Fruit fly (Drosophila melanogaster) whole organism, adult: ENCODE measurements around the gene CG42240.

Experiments
- CG11617 ChIP-seq: fragments of 200-800 bp; sonication (Bioruptor generic); optimal IDR thresholded peaks from 2 replicates; lab custom pipeline; 2017; ENCODE audit warnings: mild to moderate bottlenecking, missing biosample characterization, missing genetic modification reagents, missing genetic modification characterization
- CG12768 ChIP-seq: fragments of 200-800 bp; sonication (Bioruptor generic); optimal IDR thresholded peaks from 2 replicates; lab custom pipeline; 2017; ENCODE audit warnings: missing biosample characterization, missing genetic modification characterization, mild to moderate bottlenecking, moderate library complexity, missing genetic modification reagents
- CG14711 ChIP-seq: fragments of 200-800 bp; sonication (Bioruptor generic); optimal IDR thresholded peaks from 2 replicates; lab custom pipeline; 2018; ENCODE audit warnings: missing biosample characterization, mild to moderate bottlenecking, missing genetic modification characterization, moderate library complexity
- CG1620 ChIP-seq: fragments of 200-800 bp; sonication (Bioruptor generic); optimal IDR thresholded peaks from 2 replicates; lab custom pipeline; 2016; ENCODE audit warnings: missing biosample characterization, missing genetic modification characterization
- CG33017 ChIP-seq: fragments of 200-800 bp; sonication (Bioruptor generic); optimal IDR thresholded peaks from 2 replicates; lab custom pipeline; 2018; ENCODE audit warnings: missing biosample characterization, mild to moderate bottlenecking, missing genetic modification characterization, moderate library complexity
- CG5204 ChIP-seq: fragments of 200-800 bp; sonication (Bioruptor generic); optimal IDR thresholded peaks from 2 replicates; lab custom pipeline; 2016; ENCODE audit warnings: missing biosample characterization, missing genetic modification characterization
- CG7045 ChIP-seq: fragments of 200-800 bp; sonication (Bioruptor generic); optimal IDR thresholded peaks from 2 replicates; lab custom pipeline; 2017; ENCODE audit warnings: missing biosample characterization, mild to moderate bottlenecking, missing genetic modification characterization
- CG7101 ChIP-seq: fragments of 200-800 bp; sonication (Bioruptor generic); optimal IDR thresholded peaks from 2 replicates; lab custom pipeline; 2018; ENCODE audit warnings: missing biosample characterization, mild to moderate bottlenecking, missing genetic modification characterization, moderate library complexity
- Clk ChIP-seq: fragments of 200-800 bp; sonication (Bioruptor generic); optimal IDR thresholded peaks from 2 replicates; lab custom pipeline; 2017; ENCODE audit warnings: missing biosample characterization, missing genetic modification characterization
- Crg-1 ChIP-seq: fragments of 200-800 bp; sonication (Bioruptor generic); optimal IDR thresholded peaks from 2 replicates; lab custom pipeline; 2016; ENCODE audit warnings: missing biosample characterization, missing genetic modification characterization
- Hr96 ChIP-seq: fragments of 200-800 bp; sonication (Bioruptor generic); optimal IDR thresholded peaks from 2 replicates; lab custom pipeline; 2016; ENCODE audit warnings: missing biosample characterization, missing genetic modification characterization
- Mnt ChIP-seq: fragments of 200-800 bp; sonication (Bioruptor generic); optimal IDR thresholded peaks from 2 replicates; lab custom pipeline; 2016; ENCODE audit warnings: missing biosample characterization, mild to moderate bottlenecking, missing genetic modification characterization
- bab1 ChIP-seq: fragments of 200-800 bp; sonication (Bioruptor generic); optimal IDR thresholded peaks from 3 replicates; lab custom pipeline; 2019; ENCODE audit warnings: missing biosample characterization, mild to moderate bottlenecking, missing genetic modification characterization, moderate library complexity
- cic ChIP-seq: fragments of 200-800 bp; sonication (Bioruptor generic); optimal IDR thresholded peaks from 2 replicates; lab custom pipeline; 2017; ENCODE audit warnings: missing biosample characterization, mild to moderate bottlenecking, missing genetic modification characterization, moderate library complexity
- cnc ChIP-seq, 2 experiments: fragments of >200 bp; optimal IDR thresholded peaks; 2 replicates each; lab custom pipeline; 2017
- kay ChIP-seq: fragments of 200-800 bp; sonication (Bioruptor generic); peaks from one replicate; lab custom pipeline; 2016; ENCODE audit warnings: missing biosample characterization, missing genetic modification characterization, borderline replicate concordance
- ovo ChIP-seq: fragments of 200-800 bp; sonication (Bioruptor generic); optimal IDR thresholded peaks from 2 replicates; lab custom pipeline; 2016; ENCODE audit warnings: missing biosample characterization, missing genetic modification characterization
- pad ChIP-seq: fragments of 200-800 bp; sonication (Bioruptor generic); optimal IDR thresholded peaks from 3 replicates; lab custom pipeline; 2017; ENCODE audit warnings: missing biosample characterization, missing genetic modification characterization, mild to moderate bottlenecking, moderate library complexity, missing genetic modification reagents
- tj ChIP-seq: fragments of 200-800 bp; sonication (Bioruptor generic); optimal IDR thresholded peaks from 3 replicates; lab custom pipeline; 2017; ENCODE audit warnings: missing biosample characterization, mild to moderate bottlenecking, missing genetic modification characterization, moderate library complexity
- toe ChIP-seq: fragments of 200-800 bp; sonication (Bioruptor generic); optimal IDR thresholded peaks from 2 replicates; lab custom pipeline; 2016; ENCODE audit warnings: missing biosample characterization, missing genetic modification characterization

The CG42240 gene

dm6 chrX:6355090-6355679, 24.5 kb downstream of the CG42240 start:
- peak; percentile 15 for TF ChIP-seq CG33017 (tag; lab: Kevin White, UChicago)
- no peak for TF ChIP-seq Hr96 (GFP tag; lab: Kevin White, UChicago)
- TF ChIP-seq Mnt (GFP tag; lab: Kevin White, UChicago) = peak; percentile 56
- peak; percentile 64 for TF ChIP-seq tj (GFP tag; lab: Kevin White, UChicago)
- TF ChIP-seq CG7101 (tag; lab: Kevin White, UChicago) = peak; percentile 16
- no peak for TF ChIP-seq CG11617 (GFP tag; lab: Kevin White, UChicago)
- peak; percentile 57 for TF ChIP-seq kay

DNA sequence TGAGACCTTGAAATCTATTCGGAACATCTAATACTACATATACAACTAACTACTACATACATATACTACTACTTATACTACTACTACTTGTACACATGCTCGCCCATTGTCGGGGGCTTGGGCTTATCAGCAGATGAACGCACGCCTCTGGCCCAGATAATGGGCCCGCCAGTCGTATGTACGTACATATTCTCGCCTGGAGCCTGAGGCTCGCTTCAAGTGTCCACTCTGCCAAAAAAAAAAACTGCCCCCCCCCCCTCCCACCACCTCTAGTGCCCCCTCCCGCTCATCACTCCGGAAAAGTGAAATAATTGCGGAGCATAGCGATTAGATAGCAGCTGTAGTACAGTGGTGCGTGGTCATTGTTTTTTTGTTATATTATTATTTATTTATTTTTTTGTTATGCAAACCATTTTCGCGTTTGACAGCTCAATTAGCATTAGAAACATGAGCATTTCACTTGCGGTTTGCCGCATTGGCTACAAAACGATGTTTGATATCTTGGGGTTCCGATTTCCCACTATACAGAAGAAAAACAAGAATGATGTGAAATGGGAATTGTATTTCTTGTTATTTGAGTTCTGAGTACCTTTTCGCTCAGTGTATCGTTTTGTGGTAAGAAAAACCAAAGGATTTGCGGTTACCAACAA, 26.2 kb downstream of the CG42240 start:
- TF ChIP-seq Hr96 (GFP tag; lab: Kevin White, UChicago) = no peak
- TF ChIP-seq cnc (optimal IDR thresholded peaks at IDR 0.05; lab: Kevin White, UChicago) = no peak
- TF ChIP-seq tj (GFP tag; lab: Kevin White, UChicago) = peak; percentile 23
- no peak for TF ChIP-seq CG7101 (tag; lab: Kevin White, UChicago)
- peak; percentile 77 for TF ChIP-seq cic (GFP tag; lab: Kevin White, UChicago)
- no peak for TF ChIP-seq Crg-1 (GFP tag; lab: Kevin White, UChicago)
- TF ChIP-seq ovo (GFP tag; lab: Kevin White, UChicago) = peak; percentile 7

DNA sequence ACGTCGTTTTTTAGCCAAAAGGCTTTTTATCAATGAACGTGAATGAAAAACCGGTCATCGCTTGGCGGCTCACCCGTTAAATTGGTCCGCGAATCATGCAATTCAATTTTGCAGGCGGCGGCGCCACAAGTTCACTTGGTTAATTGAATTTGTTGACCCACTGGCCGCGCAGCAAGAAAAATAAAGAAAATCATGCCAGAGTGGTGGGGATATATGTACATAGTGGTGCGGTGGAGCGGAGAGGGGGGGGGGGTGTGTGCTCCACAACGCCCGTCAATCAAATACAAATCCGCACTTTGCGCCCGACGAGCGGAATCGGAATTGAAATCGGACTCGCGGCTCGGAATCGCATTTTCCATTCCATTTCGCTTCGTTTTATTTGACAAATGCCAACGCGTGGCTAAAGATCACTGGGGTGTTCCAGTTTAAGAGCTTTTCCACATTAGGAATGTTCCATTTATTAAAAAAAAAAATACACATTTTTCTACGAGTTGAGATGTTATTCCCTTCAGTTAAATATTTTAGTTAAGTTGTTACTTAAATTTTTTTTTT, 26.9 kb downstream of the CG42240 start:
- TF ChIP-seq cic (GFP tag; lab: Kevin White, UChicago) (peak; percentile 26), CG7101 (tag; lab: Kevin White, UChicago) (peak; percentile 35), pad (GFP tag; lab: Kevin White, UChicago) (no peak), CG12768 (GFP tag; lab: Kevin White, UChicago) (peak; percentile 55), Hr96 (GFP tag; lab: Kevin White, UChicago) (no peak), tj (GFP tag; lab: Kevin White, UChicago) (no peak)

dm6 chrX:6358198-6358597, 27.6 kb downstream of the CG42240 start:
- no peak for TF ChIP-seq CG12768 (GFP tag; lab: Kevin White, UChicago)
- peak; percentile 12 for TF ChIP-seq tj (GFP tag; lab: Kevin White, UChicago)
- TF ChIP-seq kay = peak; percentile 75

- no peak for TF ChIP-seq pad (GFP tag; lab: Kevin White, UChicago)
- TF ChIP-seq ovo (GFP tag; lab: Kevin White, UChicago) = no peak
- TF ChIP-seq bab1 (GFP tag; lab: Kevin White, UChicago) = no peak
- no peak for TF ChIP-seq CG1620 (GFP tag; lab: Kevin White, UChicago)
- no peak for TF ChIP-seq CG14711 (tag; lab: Kevin White, UChicago)
- TF ChIP-seq Clk (GFP tag; lab: Kevin White, UChicago) = no peak
These were observed 30.6 kb downstream of the CG42240 start for dm6 chrX:6361215-6361614.

DNA sequence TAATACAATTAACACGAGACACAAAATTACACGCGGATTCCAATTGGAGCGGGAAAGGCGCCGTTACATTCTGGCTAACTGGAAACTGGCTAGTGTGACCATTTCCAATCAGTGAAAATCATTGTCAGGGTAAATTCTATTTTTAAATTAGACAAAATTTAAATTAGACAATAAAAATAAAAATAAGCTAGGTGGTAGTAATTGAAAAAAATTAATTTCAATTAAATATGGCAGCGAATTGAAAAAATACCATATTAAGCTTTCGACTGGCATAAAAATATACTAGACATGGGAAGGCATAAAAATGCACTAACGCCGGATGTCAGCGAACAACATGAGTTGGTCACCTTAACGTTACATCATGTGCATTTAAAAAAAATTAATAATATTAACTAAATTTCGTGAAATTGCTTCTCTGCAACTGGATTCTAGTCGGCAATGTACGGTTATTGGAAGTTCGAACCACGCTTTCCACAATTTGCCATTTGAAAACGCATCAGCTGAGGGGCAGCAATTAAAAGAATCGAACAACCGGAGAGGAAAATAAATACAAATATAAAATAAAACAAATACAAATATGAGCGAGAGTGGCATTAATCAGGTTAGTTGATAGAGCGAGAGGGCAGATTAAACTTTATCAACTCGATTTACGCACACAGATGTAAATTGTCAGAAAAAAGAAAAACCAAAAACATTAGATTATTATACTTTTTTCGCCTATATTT, 35.2 kb downstream of the CG42240 start, which contains the start of the genes swa and Marf:
Gene swa (minus strand): TSS at position 77 of the 725 bp plus-strand sequence.
Gene Marf (plus strand): TSS at position 318 of the 725 bp plus-strand sequence.
- TF ChIP-seq kay (peak; percentile 88), cnc (optimal IDR thresholded peaks at IDR 0.05; lab: Kevin White, UChicago) (no peak), cic (GFP tag; lab: Kevin White, UChicago) (no peak)

DNA sequence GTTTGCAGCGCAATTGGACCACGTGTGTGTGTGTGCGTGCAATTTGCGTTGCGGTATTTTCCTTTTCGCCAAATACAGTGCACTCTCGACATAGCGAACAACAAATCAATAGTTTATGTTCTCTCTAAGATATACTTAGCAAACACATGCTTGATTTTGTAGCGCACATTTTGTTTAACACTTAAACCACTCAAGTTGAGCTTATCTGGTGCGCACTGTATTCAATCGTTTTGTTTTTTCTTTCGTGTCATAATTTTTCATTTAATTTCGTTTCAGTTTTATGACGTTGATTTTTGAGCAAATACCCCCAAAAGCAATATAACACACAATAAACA, 35.7 kb downstream of the CG42240 start:
- TF ChIP-seq cic (GFP tag; lab: Kevin White, UChicago) = peak; percentile 89
- TF ChIP-seq CG33017 (tag; lab: Kevin White, UChicago) = peak; percentile 92
- peak; percentile 89 for TF ChIP-seq toe (GFP tag; lab: Kevin White, UChicago)
- TF ChIP-seq CG11617 (GFP tag; lab: Kevin White, UChicago) = peak; percentile 94
- TF ChIP-seq ovo (GFP tag; lab: Kevin White, UChicago) = peak; percentile 71
- peak; percentile 87 for TF ChIP-seq pad (GFP tag; lab: Kevin White, UChicago)
- TF ChIP-seq Clk (GFP tag; lab: Kevin White, UChicago) = peak; percentile 82
- TF ChIP-seq CG12768 (GFP tag; lab: Kevin White, UChicago) = peak; percentile 95
- peak; percentile 94 for TF ChIP-seq CG1620 (GFP tag; lab: Kevin White, UChicago)
- peak; percentile 93 for TF ChIP-seq Hr96 (GFP tag; lab: Kevin White, UChicago)
- TF ChIP-seq cnc (optimal IDR thresholded peaks at IDR 0.05; lab: Kevin White, UChicago) = no peak
- TF ChIP-seq Crg-1 (GFP tag; lab: Kevin White, UChicago) = peak; percentile 93
- peak; percentile 4 for TF ChIP-seq kay
- peak; percentile 95 for TF ChIP-seq Mnt (GFP tag; lab: Kevin White, UChicago)
- TF ChIP-seq tj (GFP tag; lab: Kevin White, UChicago) = peak; percentile 78
- TF ChIP-seq bab1 (GFP tag; lab: Kevin White, UChicago) = peak; percentile 97
- TF ChIP-seq CG5204 (GFP tag; lab: Kevin White, UChicago) = peak; percentile 90
- peak; percentile 98 for TF ChIP-seq CG7101 (tag; lab: Kevin White, UChicago)
- peak; percentile 93 for TF ChIP-seq CG7045 (GFP tag; lab: Kevin White, UChicago)
- TF ChIP-seq CG14711 (tag; lab: Kevin White, UChicago) = peak; percentile 93
